Fruit fly (Drosophila melanogaster) whole organism, wandering third instar larva: ENCODE data around the gene CG10165.

Source experiments
- Dfd ChIP-seq: fragments of >200 bp; optimal IDR thresholded peaks from 2 replicates; lab custom pipeline; 2017; ENCODE audit warnings: missing biosample characterization, missing genetic modification characterization
- Dif ChIP-seq: fragments of 200-275, 200-300 bp; sonication (Bioruptor generic); optimal IDR thresholded peaks from 2 replicates; lab custom pipeline; 2018; ENCODE audit warnings: missing biosample characterization, missing genetic modification characterization; ENCODE audit not compliant: partially characterized antibody
- Hr83 ChIP-seq: fragments of 200-300 bp; sonication (Bioruptor generic); optimal IDR thresholded peaks from 2 replicates; lab custom pipeline; 2016; ENCODE audit warnings: missing biosample characterization, mild to moderate bottlenecking, missing genetic modification characterization, moderate library complexity; ENCODE audit not compliant: poor library complexity, severe bottlenecking
- Jra ChIP-seq: sonication (Bioruptor generic); optimal IDR thresholded peaks from 2 replicates; lab custom pipeline; 2016; ENCODE audit warnings: missing biosample characterization, missing genetic modification characterization
- Rel ChIP-seq, 2 experiments: fragments of 200-800 bp; sonication (Bioruptor generic) in 1 of 2; optimal IDR thresholded peaks; 2 replicates in 1 of 2; 3 replicates in 1 of 2; lab custom pipeline; 2016 to 2019; ENCODE audit warnings: mild to moderate bottlenecking in 2 of 2, missing biosample characterization in 2 of 2, missing genetic modification characterization in 2 of 2, moderate library complexity in 1 of 2
- lola ChIP-seq: fragments of >200 bp; optimal IDR thresholded peaks from 2 replicates; lab custom pipeline; 2017; ENCODE audit warnings: missing biosample characterization, missing genetic modification characterization
- pan ChIP-seq: fragments of >200 bp; optimal IDR thresholded peaks from 2 replicates; lab custom pipeline; 2017
- psq ChIP-seq: fragments of 200-800 bp; sonication (Bioruptor generic); optimal IDR thresholded peaks from 3 replicates; lab custom pipeline; 2017; ENCODE audit warnings: missing biosample characterization, mild to moderate bottlenecking, missing genetic modification characterization, moderate library complexity
- sage ChIP-seq: fragments of 200-800 bp; sonication (Bioruptor generic); optimal IDR thresholded peaks from 2 replicates; lab custom pipeline; 2016; ENCODE audit warnings: missing biosample characterization, mild to moderate bottlenecking, missing genetic modification characterization
- usp ChIP-seq: fragments of >200 bp; optimal IDR thresholded peaks from 2 replicates; lab custom pipeline; 2017; ENCODE audit warnings: missing biosample characterization, missing genetic modification characterization

dm6 chr2L:19516062-19516461, 14.0 kb downstream of the CG10165 start:
- TF ChIP-seq sage (GFP tag; lab: Kevin White, UChicago) = no peak
- TF ChIP-seq pan (lab: Kevin White, UChicago) = no peak
- TF ChIP-seq Dfd (GFP tag; lab: Kevin White, UChicago) = no peak
- TF ChIP-seq Dif (GFP tag; lab: Kevin White, UChicago) = no peak
- no peak for TF ChIP-seq Hr83
- peak; percentile 34 for TF ChIP-seq psq (GFP tag; lab: Kevin White, UChicago)
- TF ChIP-seq lola (GFP tag; lab: Kevin White, UChicago) = no peak
- TF ChIP-seq Jra = no peak
- no peak for TF ChIP-seq usp (GFP tag; lab: Kevin White, UChicago)
- no peak for TF ChIP-seq Rel (GFP tag; optimal IDR thresholded peaks at IDR 0.05; lab: Kevin White, UChicago)
- TF ChIP-seq Rel (tag; optimal IDR thresholded peaks at IDR 0.05; lab: Kevin White, UChicago) = no peak
